Fruit fly (Drosophila melanogaster): ENCODE data around the gene CRMP.

CRMP gene

DNA sequence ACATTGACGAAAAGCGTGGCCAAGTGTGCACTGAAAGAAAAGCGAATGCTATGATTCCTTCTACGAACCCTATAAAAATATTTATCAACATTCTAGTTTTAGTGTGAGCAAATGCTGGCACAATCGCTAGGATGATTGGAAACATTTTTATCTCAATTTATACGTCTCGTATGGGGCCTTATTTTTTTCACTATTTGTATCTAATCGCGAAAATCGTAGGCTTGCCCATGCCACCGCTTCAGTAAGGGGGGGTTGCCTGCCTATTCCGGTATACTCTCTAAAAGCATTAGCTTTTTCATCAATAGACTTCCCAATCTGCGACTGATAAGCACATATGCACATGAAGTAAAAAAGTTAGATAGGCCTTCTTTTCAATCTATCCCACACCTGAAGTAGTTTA, 5.3 kb upstream of the CRMP start (continued):
- TF ChIP-seq CG6813 (GFP tag; optimal IDR thresholded peaks at IDR 0.05) = peak; percentile 76
- peak; percentile 79 for TF ChIP-seq jumu (GFP tag; optimal IDR thresholded peaks at IDR 0.05)
- TF ChIP-seq mam (GFP tag; optimal IDR thresholded peaks at IDR 0.05) = peak; percentile 65
- peak; percentile 76 for TF ChIP-seq org-1 (GFP tag; optimal IDR thresholded peaks at IDR 0.05)
- TF ChIP-seq twi (tag; optimal IDR thresholded peaks at IDR 0.05) = peak; percentile 21
- peak; percentile 70 for TF ChIP-seq Antp (GFP tag; optimal IDR thresholded peaks at IDR 0.05)
- peak; percentile 89 for TF ChIP-seq CG32532 (GFP tag; IDR thresholded peaks at IDR 0.05)
- peak; percentile 88 for TF ChIP-seq CG11504 (tag; optimal IDR thresholded peaks at IDR 0.05)
- no peak for TF ChIP-seq Hr39 (optimal IDR thresholded peaks at IDR 0.05)
- TF ChIP-seq Ssrp (tag; optimal IDR thresholded peaks at IDR 0.05) = peak; percentile 71
- TF ChIP-seq Nf-YC (tag; optimal IDR thresholded peaks at IDR 0.05) = no peak
- TF ChIP-seq Rx (GFP tag; IDR thresholded peaks at IDR 0.05) = peak; percentile 77
- peak; percentile 84 for TF ChIP-seq NFAT (GFP tag; IDR thresholded peaks at IDR 0.05)
- peak; percentile 60; the same call in 1 of the 2 replicates for TF ChIP-seq CG7372 (GFP tag; IDR thresholded peaks at IDR 0.05)
- TF ChIP-seq CG8089 (GFP tag; optimal IDR thresholded peaks at IDR 0.05) = peak; percentile 53
- no peak for TF ChIP-seq CG17912 (GFP tag; optimal IDR thresholded peaks at IDR 0.05)
- peak; percentile 79 for TF ChIP-seq pho (GFP tag; optimal IDR thresholded peaks at IDR 0.05)
- no peak; the same call in 1 of the 2 replicates for TF ChIP-seq CG31441 (GFP tag; IDR thresholded peaks at IDR 0.05)
- peak; percentile 81 for TF ChIP-seq Oli (tag; optimal IDR thresholded peaks at IDR 0.05)
- TF ChIP-seq Dip3 (GFP tag; optimal IDR thresholded peaks at IDR 0.05) = peak; percentile 75
- peak; percentile 81 for TF ChIP-seq CG9609 (GFP tag; optimal IDR thresholded peaks at IDR 0.05)
- no peak for TF ChIP-seq CG15696 (tag; optimal IDR thresholded peaks at IDR 0.05)
- peak; percentile 25 for TF ChIP-seq Nf-YB (GFP tag; optimal IDR thresholded peaks at IDR 0.05)
- no peak for TF ChIP-seq ash1 (GFP tag; optimal IDR thresholded peaks at IDR 0.05)
- TF ChIP-seq CG12071 (GFP tag; optimal IDR thresholded peaks at IDR 0.05) = peak; percentile 78
- peak; percentile 84 for TF ChIP-seq ttk (GFP tag; IDR thresholded peaks at IDR 0.05)
- peak; percentile 72 for TF ChIP-seq Sox100B (GFP tag; optimal IDR thresholded peaks at IDR 0.05)
- peak; percentile 80 for TF ChIP-seq CG12219 (GFP tag; optimal IDR thresholded peaks at IDR 0.05)
- peak; percentile 67 for TF ChIP-seq gcm2 (GFP tag; optimal IDR thresholded peaks at IDR 0.05)
- no peak for TF ChIP-seq lov (optimal IDR thresholded peaks at IDR 0.05)
- TF ChIP-seq lov (GFP tag; IDR thresholded peaks at IDR 0.05) = peak; percentile 66; the same call in 1 of the 3 replicates
- TF ChIP-seq Dfd (GFP tag; optimal IDR thresholded peaks at IDR 0.05) = no peak
- TF ChIP-seq ems (GFP tag; optimal IDR thresholded peaks at IDR 0.05) = peak; percentile 83
- peak; percentile 93 for TF ChIP-seq Rfx (GFP tag; IDR thresholded peaks at IDR 0.05)
- TF ChIP-seq Fer1 (GFP tag; optimal IDR thresholded peaks at IDR 0.05) = peak; percentile 82
- peak; percentile 67 for TF ChIP-seq Adf1 (GFP tag; IDR thresholded peaks at IDR 0.05)
- TF ChIP-seq cg (GFP tag; optimal IDR thresholded peaks at IDR 0.05) = no peak
- TF ChIP-seq croc (GFP tag; conservative IDR thresholded peaks at IDR 0.05) = peak; percentile 56; the same call in 2 of the 3 replicates
- TF ChIP-seq Vsx1 (GFP tag; optimal IDR thresholded peaks at IDR 0.05) = peak; percentile 66
- no peak for TF ChIP-seq Sry-β (GFP tag; optimal IDR thresholded peaks at IDR 0.05)
- TF ChIP-seq hkb (optimal IDR thresholded peaks at IDR 0.05) = no peak
- peak; percentile 92 for TF ChIP-seq hkb (GFP tag; IDR thresholded peaks at IDR 0.05)
- no peak for TF ChIP-seq vnd (GFP tag; IDR thresholded peaks at IDR 0.05; ENCODE audit: partially characterized antibody)
- peak; percentile 77 for TF ChIP-seq eyg (GFP tag; optimal IDR thresholded peaks at IDR 0.05)
- TF ChIP-seq CG14014 (GFP tag; IDR thresholded peaks at IDR 0.05) = peak; percentile 89
- peak; percentile 74 for TF ChIP-seq H15 (GFP tag; IDR thresholded peaks at IDR 0.05)
- TF ChIP-seq CG18764 (GFP tag; optimal IDR thresholded peaks at IDR 0.05) = peak; percentile 54
- peak; percentile 42; the same call in 1 of the 2 replicates for TF ChIP-seq dimm (GFP tag; IDR thresholded peaks at IDR 0.05)
- peak; percentile 36; the same call in 1 of the 2 replicates for TF ChIP-seq ro (GFP tag; IDR thresholded peaks at IDR 0.05)
- peak; percentile 63 for TF ChIP-seq tup (GFP tag; optimal IDR thresholded peaks at IDR 0.05)
- TF ChIP-seq CG4328 (GFP tag; optimal IDR thresholded peaks at IDR 0.05) = no peak
- peak; percentile 62 for TF ChIP-seq CG11723 (GFP tag; optimal IDR thresholded peaks at IDR 0.05)
